Fruit fly (Drosophila melanogaster) whole organism, prepupa: Measurements from ENCODE around the gene Edg91.

Experiments
- CG10669 ChIP-seq: fragments of 200-800 bp; sonication (Bioruptor generic); optimal IDR thresholded peaks from 3 replicates; lab custom pipeline; 2018; ENCODE audit warnings: missing biosample characterization, mild to moderate bottlenecking, missing genetic modification characterization, moderate library complexity
- CG11902 ChIP-seq: fragments of 200-800 bp; sonication (Bioruptor generic); optimal IDR thresholded peaks from 3 replicates; lab custom pipeline; 2016; ENCODE audit warnings: missing biosample characterization, missing genetic modification characterization
- CG1621 ChIP-seq: fragments of 200-800 bp; sonication (Bioruptor generic); optimal IDR thresholded peaks from 3 replicates; lab custom pipeline; 2018; ENCODE audit warnings: missing biosample characterization, mild to moderate bottlenecking, missing genetic modification characterization
- CG16779 ChIP-seq: fragments of 200-800 bp; sonication (Bioruptor generic); optimal IDR thresholded peaks from 3 replicates; lab custom pipeline; 2017; ENCODE audit warnings: missing biosample characterization, mild to moderate bottlenecking, missing genetic modification characterization
- CG3032 ChIP-seq: fragments of 200-800 bp; optimal IDR thresholded peaks from 2 replicates; lab custom pipeline; 2019; ENCODE audit warnings: missing biosample characterization, mild to moderate bottlenecking, missing genetic modification characterization, moderate library complexity
- CG34406 ChIP-seq: fragments of 200-800 bp; sonication (Bioruptor generic); optimal IDR thresholded peaks from 3 replicates; lab custom pipeline; 2016; ENCODE audit warnings: missing biosample characterization, missing genetic modification characterization
- CG3919 ChIP-seq: fragments of 200-800 bp; sonication (Bioruptor generic); optimal IDR thresholded peaks from 3 replicates; lab custom pipeline; 2016; ENCODE audit warnings: missing biosample characterization, missing genetic modification characterization
- CG6163 ChIP-seq: fragments of 200-800 bp; sonication (Bioruptor generic); IDR thresholded peaks from 3 replicates; pipeline ENCODE4 v1.3.6; 2022; ENCODE audit warnings: missing biosample characterization, missing genetic modification characterization
- CG6808 ChIP-seq: fragments of 200-800 bp; sonication (Bioruptor generic); optimal IDR thresholded peaks from 3 replicates; lab custom pipeline; 2017; ENCODE audit warnings: missing biosample characterization, missing genetic modification characterization, mild to moderate bottlenecking, moderate library complexity, missing genetic modification reagents
- CG7368 ChIP-seq: fragments of 200-800 bp; sonication (Bioruptor generic); optimal IDR thresholded peaks from 3 replicates; lab custom pipeline; 2016; ENCODE audit warnings: missing biosample characterization, missing genetic modification characterization
- CG8119 ChIP-seq: fragments of 200-800 bp; sonication (Bioruptor generic); IDR thresholded peaks from 3 replicates; pipeline ENCODE4 v1.3.6; 2022; ENCODE audit warnings: missing biosample characterization, missing genetic modification characterization
- CG8319 ChIP-seq: fragments of 200-800 bp; sonication (Bioruptor generic); optimal IDR thresholded peaks from 3 replicates; lab custom pipeline; 2016; ENCODE audit warnings: missing biosample characterization, missing genetic modification characterization
- CG9139 ChIP-seq: fragments of 200-800 bp; sonication (Bioruptor generic); optimal IDR thresholded peaks from 3 replicates; lab custom pipeline; 2017; ENCODE audit warnings: missing biosample characterization, mild to moderate bottlenecking, missing genetic modification characterization
- Eip75B ChIP-seq: fragments of 200-800 bp; sonication (Bioruptor generic); optimal IDR thresholded peaks from 3 replicates; lab custom pipeline; 2016; ENCODE audit warnings: missing biosample characterization, missing genetic modification characterization
- Eip78C ChIP-seq: fragments of 200-800 bp; sonication (Bioruptor generic); peaks from one replicate; lab custom pipeline; 2016; ENCODE audit warnings: missing biosample characterization, missing genetic modification characterization
- Ets21C ChIP-seq: fragments of 200-800 bp; sonication (Bioruptor generic); optimal IDR thresholded peaks from 3 replicates; lab custom pipeline; 2016; ENCODE audit warnings: missing biosample characterization, missing genetic modification characterization
- Ets96B ChIP-seq: fragments of 200-800 bp; optimal IDR thresholded peaks from 2 replicates; lab custom pipeline; 2019; ENCODE audit warnings: missing biosample characterization, mild to moderate bottlenecking, missing genetic modification characterization, moderate library complexity
- Gug ChIP-seq: fragments of 200-800 bp; sonication (Bioruptor generic); IDR thresholded peaks from 2 replicates; pipeline ENCODE4 v1.3.6; 2022; ENCODE audit warnings: missing biosample characterization, missing genetic modification characterization
- Hr4 ChIP-seq: fragments of 200-800 bp; sonication (Bioruptor generic); optimal IDR thresholded peaks from 3 replicates; lab custom pipeline; 2016; ENCODE audit warnings: missing biosample characterization, missing genetic modification characterization
- Lpt ChIP-seq: fragments of 200-800 bp; sonication (Bioruptor generic); optimal IDR thresholded peaks from 3 replicates; lab custom pipeline; 2016; ENCODE audit warnings: missing biosample characterization, missing genetic modification characterization
- Met ChIP-seq: fragments of 200-800 bp; sonication (Bioruptor generic); optimal IDR thresholded peaks from 3 replicates; lab custom pipeline; 2016; ENCODE audit warnings: missing biosample characterization, missing genetic modification characterization
- OdsH ChIP-seq: fragments of 200-800 bp; sonication (Bioruptor generic); optimal IDR thresholded peaks from 3 replicates; lab custom pipeline; 2016; ENCODE audit warnings: missing biosample characterization, missing genetic modification characterization
- Smox ChIP-seq: fragments of 200-800 bp; sonication (Bioruptor generic); optimal IDR thresholded peaks from 3 replicates; lab custom pipeline; 2016; ENCODE audit warnings: missing biosample characterization, missing genetic modification characterization
- Sox102F ChIP-seq: fragments of 200-800 bp; sonication (Bioruptor generic); optimal IDR thresholded peaks from 2 replicates; lab custom pipeline; 2016; ENCODE audit warnings: missing biosample characterization, mild to moderate bottlenecking, missing genetic modification characterization
- Sox14 ChIP-seq: fragments of 200-800 bp; sonication (Bioruptor generic); optimal IDR thresholded peaks from 3 replicates; lab custom pipeline; 2016; ENCODE audit warnings: missing biosample characterization, missing genetic modification characterization
- Sox15 ChIP-seq: fragments of 200-800 bp; sonication (Bioruptor generic); optimal IDR thresholded peaks from 3 replicates; lab custom pipeline; 2016; ENCODE audit warnings: missing biosample characterization, missing genetic modification characterization
- achi ChIP-seq: fragments of 200-800 bp; sonication (Bioruptor generic); optimal IDR thresholded peaks from 3 replicates; lab custom pipeline; 2016; ENCODE audit warnings: missing biosample characterization, missing genetic modification characterization
- acj6 ChIP-seq: fragments of 200-800 bp; sonication (Bioruptor generic); optimal IDR thresholded peaks from 3 replicates; lab custom pipeline; 2016; ENCODE audit warnings: missing biosample characterization, missing genetic modification characterization
- dac ChIP-seq: fragments of 200-800 bp; sonication (Bioruptor generic); optimal IDR thresholded peaks from 2 replicates; lab custom pipeline; 2017; ENCODE audit warnings: missing biosample characterization, mild to moderate bottlenecking, missing genetic modification characterization
- dsx ChIP-seq: fragments of 200-800 bp; optimal IDR thresholded peaks from 3 replicates; lab custom pipeline; 2019; ENCODE audit warnings: missing biosample characterization, mild to moderate bottlenecking, missing genetic modification characterization, moderate library complexity; ENCODE audit not compliant: poor library complexity, severe bottlenecking
- eg ChIP-seq: fragments of 200-800 bp; sonication (Bioruptor generic); IDR thresholded peaks from 3 replicates; pipeline ENCODE4 v1.3.6; 2022; ENCODE audit warnings: missing biosample characterization, missing genetic modification characterization
- esn ChIP-seq: fragments of 200-800 bp; sonication (Bioruptor generic); optimal IDR thresholded peaks from 2 replicates; lab custom pipeline; 2016; ENCODE audit warnings: missing biosample characterization, mild to moderate bottlenecking, missing genetic modification characterization, moderate library complexity
- fd59A ChIP-seq: fragments of 200-800 bp; sonication (Bioruptor generic); optimal IDR thresholded peaks from 2 replicates; lab custom pipeline; 2017; ENCODE audit warnings: missing biosample characterization, mild to moderate bottlenecking, missing genetic modification characterization, missing genetic modification reagents
- fkh ChIP-seq: fragments of 200-800 bp; sonication (Bioruptor generic); optimal IDR thresholded peaks from 3 replicates; lab custom pipeline; 2017; ENCODE audit warnings: missing biosample characterization, mild to moderate bottlenecking, missing genetic modification characterization, moderate library complexity
- lz ChIP-seq: fragments of 200-800 bp; sonication (Bioruptor generic); optimal IDR thresholded peaks from 3 replicates; lab custom pipeline; 2016; ENCODE audit warnings: missing biosample characterization, missing genetic modification characterization
- net ChIP-seq: fragments of 200-800 bp; sonication (Bioruptor generic); optimal IDR thresholded peaks from 3 replicates; lab custom pipeline; 2016; ENCODE audit warnings: missing biosample characterization, missing genetic modification characterization
- salr ChIP-seq, 2 experiments: fragments of 200-800 bp; sonication (Bioruptor generic); optimal IDR thresholded peaks; 3 replicates each; lab custom pipeline; 2016 to 2018; ENCODE audit warnings: missing biosample characterization in 2 of 2, missing genetic modification characterization in 2 of 2, mild to moderate bottlenecking in 1 of 2
- spab ChIP-seq: fragments of 200-800 bp; sonication (Bioruptor generic); optimal IDR thresholded peaks from 2 replicates; lab custom pipeline; 2017; ENCODE audit warnings: missing biosample characterization, mild to moderate bottlenecking, missing genetic modification characterization, missing genetic modification reagents
- ss ChIP-seq, 2 experiments: fragments of 200-800 bp; sonication (Bioruptor generic); optimal IDR thresholded peaks; 2 replicates in 1 of 2; 3 replicates in 1 of 2; lab custom pipeline; 2017 to 2018; ENCODE audit warnings: mild to moderate bottlenecking in 2 of 2, missing biosample characterization in 2 of 2, missing genetic modification characterization in 2 of 2, moderate library complexity in 1 of 2
- svp ChIP-seq: fragments of 200-800 bp; sonication (Bioruptor generic); peaks from one replicate; lab custom pipeline; 2016; ENCODE audit warnings: missing biosample characterization, missing genetic modification characterization
- topi ChIP-seq: fragments of 200-800 bp; sonication (Bioruptor generic); optimal IDR thresholded peaks from 3 replicates; lab custom pipeline; 2016; ENCODE audit warnings: missing biosample characterization, missing genetic modification characterization
- vri ChIP-seq: fragments of 200-800 bp; sonication (Bioruptor generic); optimal IDR thresholded peaks from 3 replicates; lab custom pipeline; 2016; ENCODE audit warnings: missing biosample characterization, mild to moderate bottlenecking, missing genetic modification characterization

Gene Edg91

dm6 chr3R:17619726-17620282 is 8.5 kb upstream of the Edg91 start (continued):
- no peak for TF ChIP-seq OdsH (GFP tag; lab: Kevin White, UChicago)
- TF ChIP-seq spab (GFP tag; lab: Kevin White, UChicago): peak; percentile 60
- TF ChIP-seq Hr4 (GFP tag; lab: Kevin White, UChicago): no peak
- no peak for TF ChIP-seq CG11902 (GFP tag; lab: Kevin White, UChicago)
- peak; percentile 48 for TF ChIP-seq CG10669 (GFP tag; lab: Kevin White, UChicago)
- peak; percentile 6 for TF ChIP-seq esn (GFP tag; lab: Kevin White, UChicago)
- no peak for TF ChIP-seq Smox (GFP tag; lab: Kevin White, UChicago)
- TF ChIP-seq Eip75B (GFP tag; lab: Kevin White, UChicago): peak; percentile 10
- no peak for TF ChIP-seq Sox15 (GFP tag; lab: Kevin White, UChicago)
- TF ChIP-seq CG34406 (GFP tag; lab: Kevin White, UChicago): no peak
- no peak for TF ChIP-seq fd59A (GFP tag; lab: Kevin White, UChicago)
- TF ChIP-seq achi (GFP tag; lab: Kevin White, UChicago): no peak
- TF ChIP-seq Sox14 (GFP tag; lab: Kevin White, UChicago): no peak
- peak; percentile 77 for TF ChIP-seq CG6808
- TF ChIP-seq svp (GFP tag; lab: Kevin White, UChicago): peak; percentile 88
- TF ChIP-seq CG8119 (GFP tag; lab: Robert Waterston, UW): peak; percentile 82
- TF ChIP-seq Ets96B (tag; lab: Kevin White, UChicago): peak; percentile 50
- no peak for TF ChIP-seq Gug (GFP tag; lab: Robert Waterston, UW)
- TF ChIP-seq Sox102F (GFP tag; lab: Kevin White, UChicago): no peak
- peak; percentile 76 for TF ChIP-seq CG6163
- TF ChIP-seq vri (GFP tag; lab: Kevin White, UChicago): peak; percentile 42
- peak; percentile 80 for TF ChIP-seq CG16779 (tag; lab: Kevin White, UChicago)
- TF ChIP-seq CG3032: peak; percentile 57
- peak; percentile 53 for TF ChIP-seq CG1621 (tag; lab: Kevin White, UChicago)
- TF ChIP-seq net (GFP tag; lab: Kevin White, UChicago): peak; percentile 36

DNA sequence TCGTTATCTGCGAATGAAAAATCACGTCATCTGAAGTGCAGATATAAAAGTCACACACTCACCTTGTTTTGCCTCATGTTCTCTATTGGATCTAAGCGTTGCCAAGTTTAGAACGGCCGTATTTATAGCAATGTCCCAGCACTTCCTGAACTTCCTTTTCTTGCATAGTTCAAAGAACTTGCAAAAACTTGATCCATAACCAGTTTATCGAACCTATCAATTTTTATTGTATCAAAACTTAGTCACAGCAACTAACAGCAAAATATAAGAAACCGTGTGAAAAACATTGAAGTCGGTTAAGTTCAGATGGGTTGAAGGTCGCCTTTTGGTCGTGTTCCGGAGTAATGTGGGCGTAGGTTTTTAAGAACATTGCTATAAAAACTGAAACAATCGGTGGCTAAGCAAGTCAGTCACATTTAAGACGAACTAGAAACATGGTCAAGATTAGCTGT is 7.4 kb upstream of the Edg91 start, which contains the start of the genes CG14324 and CG14326:
Gene CG14324, minus strand, starts transcription at position 101 of the 452 bp plus-strand sequence.
Gene CG14326, plus strand, starts transcription at position 402 of the 452 bp plus-strand sequence.
- TF ChIP-seq CG8319: no peak
- TF ChIP-seq Eip75B (GFP tag; lab: Kevin White, UChicago): no peak
- TF ChIP-seq Hr4 (GFP tag; lab: Kevin White, UChicago): no peak
- no peak for TF ChIP-seq acj6 (GFP tag; lab: Kevin White, UChicago)
- TF ChIP-seq Lpt: no peak
- no peak for TF ChIP-seq dac
- no peak for TF ChIP-seq topi
- no peak for TF ChIP-seq CG7368 (GFP tag; lab: Kevin White, UChicago)
- TF ChIP-seq lz: no peak
- TF ChIP-seq OdsH (GFP tag; lab: Kevin White, UChicago): no peak
- TF ChIP-seq CG34406 (GFP tag; lab: Kevin White, UChicago): no peak
- TF ChIP-seq salr (GFP tag; optimal IDR thresholded peaks at IDR 0.05; lab: Kevin White, UChicago): no peak
- no peak for TF ChIP-seq fd59A (GFP tag; lab: Kevin White, UChicago)
- no peak for TF ChIP-seq CG8119 (GFP tag; lab: Robert Waterston, UW)
- no peak for TF ChIP-seq net (GFP tag; lab: Kevin White, UChicago)
- TF ChIP-seq CG3032: no peak
- no peak for TF ChIP-seq ss (GFP tag; optimal IDR thresholded peaks at IDR 0.05; lab: Kevin White, UChicago)
- TF ChIP-seq Met (GFP tag; lab: Kevin White, UChicago): no peak
- TF ChIP-seq spab (GFP tag; lab: Kevin White, UChicago): no peak
- TF ChIP-seq Sox14 (GFP tag; lab: Kevin White, UChicago): no peak

- TF ChIP-seq CG9139 (GFP tag; lab: Kevin White, UChicago): peak; percentile 31
- TF ChIP-seq Ets21C (GFP tag; lab: Kevin White, UChicago): no peak
- no peak for TF ChIP-seq eg
- TF ChIP-seq Sox14 (GFP tag; lab: Kevin White, UChicago): no peak
- peak; percentile 9 for TF ChIP-seq CG16779 (tag; lab: Kevin White, UChicago)
- TF ChIP-seq fkh (GFP tag; lab: Kevin White, UChicago): no peak
- peak; percentile 2 for TF ChIP-seq spab (GFP tag; lab: Kevin White, UChicago)
- TF ChIP-seq Eip78C (GFP tag; lab: Kevin White, UChicago): peak; percentile 67
- peak; percentile 83 for TF ChIP-seq svp (GFP tag; lab: Kevin White, UChicago)
- peak; percentile 40; the same call in 1 of the 3 replicates for TF ChIP-seq CG6163
- peak; percentile 6 for TF ChIP-seq CG3919 (GFP tag; lab: Kevin White, UChicago)
- TF ChIP-seq CG6808: no peak
- peak in 1 of 2 experiments; percentile 0 for TF ChIP-seq ss (GFP tag; optimal IDR thresholded peaks at IDR 0.05; lab: Kevin White, UChicago)
- peak; percentile 10 for TF ChIP-seq dsx (GFP tag; lab: Kevin White, UChicago)
These were observed 6.6 kb upstream of the Edg91 start for dm6 chr3R:17617976-17618308.
